Worm (Caenorhabditis elegans) whole organism, midembryonic: ENCODE data around the gene clec-260.

Experiments
- cog-1 ChIP-seq: sonication (generic microtip); optimal IDR thresholded peaks from 2 replicates; lab custom pipeline; 2016; ENCODE audit warnings: missing genetic modification characterization, missing compliant biosample characterization
- ztf-23 ChIP-seq: fragments of 200-800 bp; sonication (Bioruptor generic); IDR thresholded peaks from 2 replicates; pipeline ENCODE4 v1.3.6; 2022; ENCODE audit warnings: missing genetic modification reagents, missing genetic modification characterization, missing compliant biosample characterization

- TF ChIP-seq ztf-23 (GFP tag; lab: Robert Waterston, UW) (no peak), cog-1 (tag; lab: Kevin White, UChicago) (no peak)
Measured at ce11 chrV:19958744-19959143, 27.4 kb downstream of the clec-260 start, which contains the start of gene srh-172.
